Worm (Caenorhabditis elegans) whole organism, young adult: Measurements from ENCODE around the gene srv-24.

Experiments
- B0336.3 ChIP-seq: fragments of 200-800 bp; sonication (Bioruptor generic); IDR thresholded peaks from 2 replicates; pipeline ENCODE4 v1.3.6; 2022; ENCODE audit warnings: missing genetic modification characterization, missing compliant biosample characterization
- C17E4.6 ChIP-seq: fragments of 200-800 bp; sonication (Bioruptor generic); IDR thresholded peaks from 2 replicates; pipeline ENCODE4 v1.3.6; 2022; ENCODE audit warnings: missing genetic modification reagents, missing genetic modification characterization, missing compliant biosample characterization
- F22D6.2 ChIP-seq: sonication (generic microtip); optimal IDR thresholded peaks from 2 replicates; lab custom pipeline; 2016; ENCODE audit warnings: mild to moderate bottlenecking, missing genetic modification characterization, missing compliant biosample characterization
- F39B2.1 ChIP-seq: fragments of 200-800 bp; sonication (Bioruptor generic); IDR thresholded peaks from 2 replicates; pipeline ENCODE4 v1.3.6; 2022; ENCODE audit warnings: missing genetic modification reagents, missing genetic modification characterization, missing compliant biosample characterization
- F57C9.4 ChIP-seq: sonication (generic microtip); optimal IDR thresholded peaks from 2 replicates; lab custom pipeline; 2017; ENCODE audit warnings: mild to moderate bottlenecking, missing genetic modification characterization, missing compliant biosample characterization
- K11D2.4 ChIP-seq: fragments of 200-800 bp; sonication (Bioruptor generic); IDR thresholded peaks from 2 replicates; pipeline ENCODE4 v1.3.6; 2022; ENCODE audit warnings: missing genetic modification reagents, missing genetic modification characterization, missing compliant biosample characterization
- ama-1 ChIP-seq, 3 experiments: fragments of 150-350 bp in 1 of 3; sonication (generic microtip) in 2 of 3; optimal IDR thresholded peaks; 2 replicates each; lab custom pipeline; 2014 to 2018; ENCODE audit warnings: missing biosample characterization in 2 of 3, missing genetic modification characterization in 2 of 3, missing genetic modification reagents in 2 of 3
- atf-7 ChIP-seq: sonication (generic microtip); optimal IDR thresholded peaks from 2 replicates; lab custom pipeline; 2017; ENCODE audit warnings: mild to moderate bottlenecking, missing genetic modification characterization, missing compliant biosample characterization
- cebp-1 ChIP-seq, 2 experiments: fragments of 200-800 bp in 1 of 2; sonication (Bioruptor generic) in 1 of 2; sonication (generic microtip) in 1 of 2; IDR thresholded peaks in 1 of 2; optimal IDR thresholded peaks in 1 of 2; 2 replicates each; pipeline versions ENCODE4 v1.3.6 to Lab custom; 2017 to 2022; ENCODE audit warnings: missing compliant biosample characterization in 2 of 2, missing genetic modification characterization in 2 of 2, mild to moderate bottlenecking in 1 of 2, missing genetic modification reagents in 1 of 2, moderate library complexity in 1 of 2
- ceh-27 ChIP-seq: fragments of 200-800 bp; sonication (Bioruptor generic); optimal IDR thresholded peaks from 2 replicates; lab custom pipeline; 2018; ENCODE audit warnings: mild to moderate bottlenecking, missing genetic modification characterization, moderate library complexity, missing compliant biosample characterization
- ceh-40 ChIP-seq: fragments of 200-800 bp; sonication (Bioruptor generic); IDR thresholded peaks from 2 replicates; pipeline ENCODE4 v1.3.6; 2022; ENCODE audit warnings: missing genetic modification characterization, missing compliant biosample characterization
- ceh-58 ChIP-seq: fragments of 200-800 bp; sonication (Bioruptor generic); IDR thresholded peaks from 2 replicates; pipeline ENCODE4 v1.3.6; 2022; ENCODE audit warnings: missing genetic modification characterization, missing compliant biosample characterization
- dox-1 ChIP-seq: fragments of 200-800 bp; sonication (Bioruptor generic); IDR thresholded peaks from 2 replicates; pipeline ENCODE4 v1.3.6; 2022; ENCODE audit warnings: missing genetic modification reagents, missing genetic modification characterization, missing compliant biosample characterization
- hlh-26 ChIP-seq: fragments of 200-800 bp; sonication (Bioruptor generic); conservative IDR thresholded peaks from 2 replicates; pipeline ENCODE4 v1.3.6; 2022; ENCODE audit warnings: missing genetic modification reagents, missing genetic modification characterization, missing compliant biosample characterization
- let-607 ChIP-seq, 2 experiments: fragments of 200-800 bp in 1 of 2; sonication (Bioruptor generic) in 1 of 2; sonication (generic microtip) in 1 of 2; optimal IDR thresholded peaks; 2 replicates each; lab custom pipeline; 2016 to 2018; ENCODE audit warnings: mild to moderate bottlenecking in 2 of 2, missing compliant biosample characterization in 2 of 2, missing genetic modification characterization in 2 of 2, moderate library complexity in 2 of 2, missing genotype in 1 of 2
- lsy-27 ChIP-seq: sonication (generic microtip); optimal IDR thresholded peaks from 2 replicates; lab custom pipeline; 2017; ENCODE audit warnings: missing genetic modification characterization, mild to moderate bottlenecking, missing compliant biosample characterization, antibody characterized with exemption, missing genotype, borderline replicate concordance; ENCODE audit not compliant: insufficient read depth
- mcd-1 ChIP-seq: fragments of 200-800 bp; sonication (Bioruptor generic); IDR thresholded peaks from 2 replicates; pipeline ENCODE4 v1.3.6; 2022; ENCODE audit warnings: missing genetic modification reagents, missing genetic modification characterization, missing compliant biosample characterization
- mel-28 ChIP-seq: sonication (generic microtip); optimal IDR thresholded peaks from 2 replicates; lab custom pipeline; 2016; ENCODE audit warnings: borderline replicate concordance, mild to moderate bottlenecking, missing genetic modification characterization, missing compliant biosample characterization
- mes-4 ChIP-seq: sonication (generic microtip); optimal IDR thresholded peaks from 2 replicates; lab custom pipeline; 2016; ENCODE audit warnings: missing genotype, missing genetic modification characterization, missing compliant biosample characterization
- mxl-1 ChIP-seq: sonication (generic microtip); optimal IDR thresholded peaks from 2 replicates; lab custom pipeline; 2016; ENCODE audit warnings: missing genetic modification characterization, missing compliant biosample characterization
- nfyb-1 ChIP-seq: fragments of 200-800 bp; sonication (Bioruptor generic); IDR thresholded peaks from 2 replicates; pipeline ENCODE4 v1.3.6; 2022; ENCODE audit warnings: missing genetic modification reagents, missing genetic modification characterization, missing compliant biosample characterization
- nhr-179 ChIP-seq: sonication (generic microtip); optimal IDR thresholded peaks from 2 replicates; lab custom pipeline; 2016; ENCODE audit warnings: mild to moderate bottlenecking, missing genetic modification characterization, missing compliant biosample characterization
- nhr-80 ChIP-seq: sonication (generic microtip); optimal IDR thresholded peaks from 2 replicates; lab custom pipeline; 2016; ENCODE audit warnings: missing genetic modification characterization, missing compliant biosample characterization
- pha-4 ChIP-seq: fragments of 150-350 bp; sonication (generic microtip); optimal IDR thresholded peaks from 2 replicates; lab custom pipeline; 2014; ENCODE audit warnings: missing biosample characterization, missing genetic modification reagents, missing genetic modification characterization
- rec-8 ChIP-seq, 2 experiments: sonication (generic microtip); optimal IDR thresholded peaks; 2 replicates each; lab custom pipeline; 2016; ENCODE audit warnings: mild to moderate bottlenecking in 2 of 2, missing genetic modification characterization in 2 of 2, missing genetic modification reagents in 2 of 2, missing genotype in 2 of 2, missing biosample characterization in 1 of 2, missing compliant biosample characterization in 1 of 2, moderate library complexity in 1 of 2
- repo-1 ChIP-seq: sonication (generic microtip); optimal IDR thresholded peaks from 2 replicates; lab custom pipeline; 2017; ENCODE audit warnings: mild to moderate bottlenecking, missing genetic modification characterization, missing compliant biosample characterization
- rpc-1 ChIP-seq, 2 experiments: fragments of 150-350 bp in 1 of 2; sonication (generic microtip) in 1 of 2; optimal IDR thresholded peaks; 2 replicates each; lab custom pipeline; 2014 to 2018; ENCODE audit warnings: missing biosample characterization in 1 of 2, missing genetic modification characterization in 1 of 2, missing genetic modification reagents in 1 of 2, missing genotype in 1 of 2
- sdz-38 ChIP-seq: sonication (generic microtip); optimal IDR thresholded peaks from 2 replicates; lab custom pipeline; 2016; ENCODE audit warnings: missing genotype, missing genetic modification characterization, missing compliant biosample characterization
- snpc-1.3 ChIP-seq: sonication (generic microtip); optimal IDR thresholded peaks from 2 replicates; lab custom pipeline; 2017; ENCODE audit warnings: missing genetic modification characterization, mild to moderate bottlenecking, missing compliant biosample characterization, antibody characterized with exemption, moderate library complexity, missing genotype, missing genetic modification reagents; ENCODE audit not compliant: insufficient read depth
- snpc-4 ChIP-seq, 5 experiments: fragments of 150-350 bp in 1 of 5; sonication (generic microtip) in 4 of 5; optimal IDR thresholded peaks; 2 replicates each; lab custom pipeline; 2014 to 2018; ENCODE audit warnings: missing genetic modification characterization in 5 of 5, missing biosample characterization in 3 of 5, antibody characterized with exemption in 2 of 5, mild to moderate bottlenecking in 2 of 5, missing compliant biosample characterization in 2 of 5, missing genotype in 2 of 5, moderate library complexity in 2 of 5, missing genetic modification reagents in 1 of 5
- somi-1 ChIP-seq: fragments of 200-800 bp; sonication (Bioruptor generic); optimal IDR thresholded peaks from 2 replicates; lab custom pipeline; 2018; ENCODE audit warnings: mild to moderate bottlenecking, missing genetic modification characterization, missing compliant biosample characterization
- tlf-1 ChIP-seq: fragments of 200-800 bp; sonication (Bioruptor generic); optimal IDR thresholded peaks from 2 replicates; lab custom pipeline; 2018; ENCODE audit warnings: mild to moderate bottlenecking, missing genetic modification characterization, missing compliant biosample characterization
- xnd-1 ChIP-seq: sonication (generic microtip); optimal IDR thresholded peaks from 2 replicates; lab custom pipeline; 2016; ENCODE audit warnings: missing genotype, missing genetic modification reagents, missing genetic modification characterization, missing compliant biosample characterization
- ztf-22 ChIP-seq: fragments of 200-800 bp; sonication (Bioruptor generic); optimal IDR thresholded peaks from 2 replicates; lab custom pipeline; 2018; ENCODE audit warnings: mild to moderate bottlenecking, missing genetic modification characterization, moderate library complexity, missing compliant biosample characterization

The srv-24 gene

ce11 chrIV:6335908-6336307, 45.3 kb upstream of the srv-24 start, which contains the start of gene mif-4:
Gene mif-4, minus strand, starts transcription at chrIV:6335994.
- TF ChIP-seq ceh-27 (GFP tag; lab: Kevin White, UChicago) (no peak), nhr-179 (no peak), mel-28 (tag; lab: Kevin White, UChicago) (no peak), cebp-1 (GFP tag; IDR thresholded peaks at IDR 0.05; lab: Robert Waterston, UW) (no peak), cebp-1 (tag; optimal IDR thresholded peaks at IDR 0.05; lab: Kevin White, UChicago) (peak; percentile 51), ceh-40 (GFP tag; lab: Robert Waterston, UW) (no peak), F22D6.2 (no peak), snpc-1.3 (tag; lab: Kevin White, UChicago) (no peak), sdz-38 (no peak)

DNA sequence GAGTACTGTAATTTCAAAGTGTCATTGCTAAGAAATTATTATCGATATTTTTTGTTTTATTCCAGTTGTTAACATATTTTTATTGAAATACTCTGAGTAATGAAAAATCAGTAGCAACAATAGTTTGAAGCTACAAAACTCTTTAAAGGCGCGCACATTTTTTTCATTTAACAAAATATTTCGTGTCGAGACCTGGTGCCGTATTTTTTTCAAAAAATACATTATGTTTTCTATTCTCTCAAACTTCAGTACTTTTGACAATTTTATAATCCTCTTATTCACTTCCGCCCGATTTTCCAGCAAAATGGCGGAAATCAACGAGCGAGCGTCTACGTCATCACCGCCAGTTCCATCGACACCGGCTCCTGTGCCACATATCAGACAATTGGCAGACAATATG, 43.3 kb upstream of the srv-24 start, which contains the start of gene blos-2:
TSS of gene blos-2 (plus strand) at position 301 of the 400 bp plus-strand sequence.
- peak; percentile 17 for TF ChIP-seq repo-1 (tag; lab: Kevin White, UChicago)
- no peak for TF ChIP-seq ztf-22 (GFP tag; lab: Kevin White, UChicago)

DNA sequence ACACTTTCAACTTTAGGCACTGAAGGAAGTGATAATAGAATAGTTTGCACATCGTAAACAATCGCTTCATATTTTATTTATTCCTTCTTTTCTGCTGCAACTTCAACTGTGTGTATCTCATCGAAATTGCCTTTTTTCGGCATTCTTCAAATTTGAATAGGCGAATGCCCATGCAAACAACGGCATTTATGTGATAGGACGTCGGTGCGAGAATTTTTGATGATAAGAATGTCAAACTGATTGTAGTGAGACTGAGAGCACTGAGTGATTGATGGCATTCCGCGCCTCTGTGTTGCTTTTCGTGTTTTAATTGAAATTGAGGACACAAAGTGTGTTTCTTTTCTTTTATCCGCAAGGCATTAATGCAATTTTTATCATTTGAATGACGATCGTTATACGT, 40.1 kb upstream of the srv-24 start:
- TF ChIP-seq cebp-1 (GFP tag; IDR thresholded peaks at IDR 0.05; lab: Robert Waterston, UW) (no peak), cebp-1 (tag; optimal IDR thresholded peaks at IDR 0.05; lab: Kevin White, UChicago) (peak; percentile 40), lsy-27 (tag; lab: Kevin White, UChicago) (no peak), ceh-40 (GFP tag; lab: Robert Waterston, UW) (no peak), K11D2.4 (GFP tag; lab: Robert Waterston, UW) (no peak), mes-4 (tag; lab: Kevin White, UChicago) (no peak), dox-1 (GFP tag; lab: Robert Waterston, UW) (peak; percentile 57), somi-1 (GFP tag; lab: Kevin White, UChicago) (no peak), nhr-80 (peak; percentile 88), nhr-179 (no peak), xnd-1 (tag; lab: Kevin White, UChicago) (no peak), mcd-1 (GFP tag; lab: Robert Waterston, UW) (no peak), ama-1 (optimal IDR thresholded peaks at IDR 0.05; lab: Kevin White, UChicago) (no peak), ama-1 (GFP tag; optimal IDR thresholded peaks at IDR 0.05; lab: Kevin White, UChicago) (no peak), hlh-26 (no peak), let-607 (tag; optimal IDR thresholded peaks at IDR 0.05; lab: Kevin White, UChicago) (no peak), snpc-4 (GFP tag; optimal IDR thresholded peaks at IDR 0.05; lab: Kevin White, UChicago) (no peak), snpc-4 (tag; optimal IDR thresholded peaks at IDR 0.05; lab: Kevin White, UChicago) (no peak), ceh-58 (0 out of 2 replicates have a peak, but pooled peaks have one; percentile 29), pha-4 (tag; lab: Kevin White, UChicago) (no peak), C17E4.6 (GFP tag; lab: Robert Waterston, UW) (no peak), rpc-1 (optimal IDR thresholded peaks at IDR 0.05; lab: Kevin White, UChicago) (no peak), rpc-1 (tag; optimal IDR thresholded peaks at IDR 0.05; lab: Kevin White, UChicago) (no peak), sdz-38 (no peak), tlf-1 (GFP tag; lab: Kevin White, UChicago) (no peak), F39B2.1 (GFP tag; lab: Robert Waterston, UW) (no peak), F57C9.4 (tag; lab: Kevin White, UChicago) (no peak), mxl-1 (tag; lab: Kevin White, UChicago) (no peak), B0336.3 (GFP tag; lab: Robert Waterston, UW) (0 out of 2 replicates have a peak, but pooled peaks have one; percentile 32), nfyb-1 (no peak), atf-7 (tag; lab: Kevin White, UChicago) (no peak), rec-8 (tag; optimal IDR thresholded peaks at IDR 0.05; lab: Kevin White, UChicago) (no peak)
